Fruit fly (Drosophila melanogaster) whole organism, embryonic: ENCODE data around the gene CG43407.

Experiments used
- Atf3 ChIP-seq: fragments of 200-800 bp; sonication (Bioruptor generic); optimal IDR thresholded peaks from 3 replicates; lab custom pipeline; 2016; ENCODE audit warnings: missing biosample characterization, missing genetic modification characterization
- Bdp1 ChIP-seq: fragments of 200-800 bp; sonication (Bioruptor generic); optimal IDR thresholded peaks from 3 replicates; lab custom pipeline; 2016; ENCODE audit warnings: missing biosample characterization, missing genetic modification characterization
- CG10321 ChIP-seq: fragments of 200-800 bp; sonication (Bioruptor generic); IDR thresholded peaks from 2 replicates; pipeline ENCODE4 v1.3.6; 2022; ENCODE audit warnings: missing biosample characterization, missing genetic modification characterization
- CG10979 ChIP-seq: fragments of 200-800 bp; sonication (Bioruptor generic); optimal IDR thresholded peaks from 2 replicates; lab custom pipeline; 2018; ENCODE audit warnings: missing biosample characterization, mild to moderate bottlenecking, missing genetic modification characterization, moderate library complexity
- CG12942 ChIP-seq: fragments of 200-800 bp; sonication (Bioruptor generic); optimal IDR thresholded peaks from 3 replicates; lab custom pipeline; 2016; ENCODE audit warnings: missing biosample characterization, missing genetic modification characterization
- CG13123 ChIP-seq: fragments of 200-800 bp; sonication (Bioruptor generic); optimal IDR thresholded peaks from 2 replicates; lab custom pipeline; 2016; ENCODE audit warnings: missing biosample characterization, missing genetic modification characterization
- CG13424 ChIP-seq: fragments of 200-800 bp; sonication (Bioruptor generic); optimal IDR thresholded peaks from 2 replicates; lab custom pipeline; 2019; ENCODE audit warnings: missing biosample characterization, mild to moderate bottlenecking, missing genetic modification characterization, moderate library complexity
- CG17186 ChIP-seq: fragments of 200-800 bp; sonication (Bioruptor generic); optimal IDR thresholded peaks from 3 replicates; lab custom pipeline; 2017; ENCODE audit warnings: missing biosample characterization, missing genetic modification reagents, missing genetic modification characterization
- CG18599 ChIP-seq: fragments of 200-800 bp; sonication (Bioruptor generic); optimal IDR thresholded peaks from 3 replicates; lab custom pipeline; 2017; ENCODE audit warnings: missing biosample characterization, missing genetic modification characterization, mild to moderate bottlenecking, moderate library complexity, missing genetic modification reagents
- CG2116 ChIP-seq: fragments of 200-800 bp; sonication (Bioruptor generic); optimal IDR thresholded peaks from 3 replicates; lab custom pipeline; 2018; ENCODE audit warnings: missing biosample characterization, mild to moderate bottlenecking, missing genetic modification characterization
- CG2199 ChIP-seq: fragments of 200-800 bp; sonication (Bioruptor generic); IDR thresholded peaks from 3 replicates; pipeline ENCODE4 v1.3.6; 2022; ENCODE audit warnings: missing biosample characterization, missing genetic modification characterization
- CG3281 ChIP-seq: fragments of 200-800 bp; sonication (Bioruptor generic); optimal IDR thresholded peaks from 3 replicates; lab custom pipeline; 2017; ENCODE audit warnings: missing biosample characterization, mild to moderate bottlenecking, missing genetic modification characterization
- CG3407 ChIP-seq: fragments of 200-800 bp; sonication (Bioruptor generic); optimal IDR thresholded peaks from 2 replicates; lab custom pipeline; 2018; ENCODE audit warnings: missing biosample characterization, mild to moderate bottlenecking, missing genetic modification characterization
- CG3726 ChIP-seq: fragments of 200-800 bp; sonication (Bioruptor generic); IDR thresholded peaks from 3 replicates; pipeline ENCODE4, ENCODE4 v1.3.6; 2022; ENCODE audit warnings: missing biosample characterization, missing genetic modification characterization
- CG4707 ChIP-seq: fragments of 200-800 bp; sonication (Bioruptor generic); optimal IDR thresholded peaks from 2 replicates; lab custom pipeline; 2018; ENCODE audit warnings: missing biosample characterization, mild to moderate bottlenecking, missing genetic modification characterization, moderate library complexity
- CG6175 ChIP-seq: fragments of 200-800 bp; sonication (Bioruptor generic); IDR thresholded peaks from 3 replicates; pipeline ENCODE4 v1.3.6; 2022; ENCODE audit warnings: missing biosample characterization, missing genetic modification characterization
- CG6791 ChIP-seq: fragments of 200-800 bp; sonication (Bioruptor generic); IDR thresholded peaks from 3 replicates; pipeline ENCODE4 v1.3.6; 2022; ENCODE audit warnings: missing biosample characterization, missing genetic modification characterization; ENCODE audit not compliant: partially characterized antibody
- CG7556 ChIP-seq: fragments of 200-800 bp; sonication (Bioruptor generic); optimal IDR thresholded peaks from 2 replicates; lab custom pipeline; 2017; ENCODE audit warnings: missing biosample characterization, mild to moderate bottlenecking, missing genetic modification characterization
- CG8359 ChIP-seq: fragments of 200-800 bp; sonication (Bioruptor generic); optimal IDR thresholded peaks from 2 replicates; lab custom pipeline; 2017; ENCODE audit warnings: missing biosample characterization, mild to moderate bottlenecking, missing genetic modification characterization, borderline replicate concordance
- CG9215 ChIP-seq: fragments of 200-800 bp; sonication (Bioruptor generic); IDR thresholded peaks from 2 replicates; pipeline ENCODE4 v1.3.6; 2022; ENCODE audit warnings: missing biosample characterization, missing genetic modification characterization
- CG9609 ChIP-seq: fragments of 200-800 bp; sonication (Bioruptor generic); optimal IDR thresholded peaks from 3 replicates; lab custom pipeline; 2016; ENCODE audit warnings: missing biosample characterization, missing genetic modification characterization
- CG9817 ChIP-seq: fragments of 200-800 bp; sonication (Bioruptor generic); optimal IDR thresholded peaks from 2 replicates; lab custom pipeline; 2018; ENCODE audit warnings: missing biosample characterization, mild to moderate bottlenecking, missing genetic modification characterization, moderate library complexity
- Dek ChIP-seq: fragments of 200-800 bp; sonication (Bioruptor generic); optimal IDR thresholded peaks from 3 replicates; lab custom pipeline; 2019; ENCODE audit warnings: missing biosample characterization, mild to moderate bottlenecking, missing genetic modification characterization, moderate library complexity
- Dfd ChIP-seq, 2 experiments: fragments of >200 bp; optimal IDR thresholded peaks; 2 replicates each; lab custom pipeline; 2017; ENCODE audit warnings: missing biosample characterization in 2 of 2, missing genetic modification characterization in 2 of 2
- Dp ChIP-seq: fragments of 200-800 bp; sonication (Bioruptor generic); optimal IDR thresholded peaks from 2 replicates; lab custom pipeline; 2018; ENCODE audit warnings: missing biosample characterization, mild to moderate bottlenecking, missing genetic modification characterization, moderate library complexity
- E2f1 ChIP-seq: fragments of 200-800 bp; sonication (Bioruptor generic); IDR thresholded peaks from 2 replicates; pipeline ENCODE4 v1.3.6; 2022; ENCODE audit warnings: missing biosample characterization, missing genetic modification characterization
- Ets97D ChIP-seq: fragments of 200-800 bp; sonication (Bioruptor generic); optimal IDR thresholded peaks from 3 replicates; lab custom pipeline; 2016; ENCODE audit warnings: missing biosample characterization, missing genetic modification characterization
- Fer2 ChIP-seq: fragments of 200-800 bp; sonication (Bioruptor generic); optimal IDR thresholded peaks from 2 replicates; lab custom pipeline; 2018; ENCODE audit warnings: missing biosample characterization, mild to moderate bottlenecking, missing genetic modification characterization, moderate library complexity
- HLH4C ChIP-seq: fragments of 200-800 bp; sonication (Bioruptor generic); IDR thresholded peaks from 3 replicates; pipeline ENCODE4 v1.3.6; 2022; ENCODE audit warnings: missing biosample characterization, missing genetic modification characterization; ENCODE audit not compliant: partially characterized antibody
- HLH54F ChIP-seq: fragments of 200-800 bp; sonication (Bioruptor generic); optimal IDR thresholded peaks from 3 replicates; lab custom pipeline; 2016; ENCODE audit warnings: missing biosample characterization, missing genetic modification characterization
- Hr3 ChIP-seq: fragments of 200-800 bp; sonication (Bioruptor generic); optimal IDR thresholded peaks from 3 replicates; lab custom pipeline; 2016; ENCODE audit warnings: missing biosample characterization, missing genetic modification characterization
- YL-1 ChIP-seq: fragments of 200-800 bp; sonication (Bioruptor generic); optimal IDR thresholded peaks from 3 replicates; lab custom pipeline; 2017; ENCODE audit warnings: missing biosample characterization, mild to moderate bottlenecking, missing genetic modification characterization
- al ChIP-seq: fragments of 200-800 bp; sonication (Bioruptor generic); IDR thresholded peaks from 2 replicates; pipeline ENCODE4 v1.3.6; 2022; ENCODE audit warnings: missing biosample characterization, missing genetic modification characterization
- bcd ChIP-seq: fragments of 200-800 bp; sonication (Bioruptor generic); optimal IDR thresholded peaks from 2 replicates; lab custom pipeline; 2017; ENCODE audit warnings: missing biosample characterization, mild to moderate bottlenecking, missing genetic modification characterization
- cg ChIP-seq: fragments of 200-800 bp; sonication (Bioruptor generic); optimal IDR thresholded peaks from 3 replicates; lab custom pipeline; 2019; ENCODE audit warnings: missing biosample characterization, mild to moderate bottlenecking, missing genetic modification characterization, moderate library complexity
- corto ChIP-seq: fragments of 200-800 bp; sonication (Bioruptor generic); optimal IDR thresholded peaks from 2 replicates; lab custom pipeline; 2016; ENCODE audit warnings: missing biosample characterization, mild to moderate bottlenecking, missing genetic modification characterization, moderate library complexity
- dati ChIP-seq: fragments of 200-800 bp; sonication (Bioruptor generic); IDR thresholded peaks from 2 replicates; pipeline ENCODE4 v1.3.6; 2022; ENCODE audit warnings: missing biosample characterization, missing genetic modification characterization
- eve ChIP-seq, 2 experiments: fragments of >200 bp; optimal IDR thresholded peaks; 2 replicates each; lab custom pipeline; 2017; ENCODE audit warnings: missing biosample characterization in 2 of 2, missing genetic modification characterization in 2 of 2
- eyg ChIP-seq: fragments of 200-800 bp; sonication (Bioruptor generic); optimal IDR thresholded peaks from 3 replicates; lab custom pipeline; 2016; ENCODE audit warnings: missing biosample characterization, missing genetic modification characterization
- fd96Cb ChIP-seq: fragments of 200-800 bp; sonication (Bioruptor generic); optimal IDR thresholded peaks from 2 replicates; lab custom pipeline; 2018; ENCODE audit warnings: missing biosample characterization, mild to moderate bottlenecking, missing genetic modification characterization, moderate library complexity
- hbn ChIP-seq: fragments of 200-800 bp; sonication (Bioruptor generic); IDR thresholded peaks from 2 replicates; pipeline ENCODE4 v1.3.6; 2022; ENCODE audit warnings: missing biosample characterization, missing genetic modification characterization; ENCODE audit not compliant: partially characterized antibody
- kni ChIP-seq: fragments of 200-800 bp; sonication (Bioruptor generic); optimal IDR thresholded peaks from 3 replicates; lab custom pipeline; 2017; ENCODE audit warnings: mild to moderate bottlenecking, missing biosample characterization, missing genetic modification reagents, missing genetic modification characterization
- lilli ChIP-seq: fragments of 200-800 bp; sonication (Bioruptor generic); optimal IDR thresholded peaks from 3 replicates; lab custom pipeline; 2016; ENCODE audit warnings: missing biosample characterization, missing genetic modification characterization
- salm ChIP-seq: fragments of 200-800 bp; sonication (Bioruptor generic); optimal IDR thresholded peaks from 2 replicates; lab custom pipeline; 2018; ENCODE audit warnings: missing biosample characterization, mild to moderate bottlenecking, missing genetic modification characterization
- so ChIP-seq: fragments of 200-800 bp; sonication (Bioruptor generic); IDR thresholded peaks from 3 replicates; pipeline ENCODE4 v1.3.6; 2022; ENCODE audit warnings: missing biosample characterization, missing genetic modification characterization
- stwl ChIP-seq: fragments of 200-800 bp; sonication (Bioruptor generic); optimal IDR thresholded peaks from 3 replicates; lab custom pipeline; 2018; ENCODE audit warnings: missing biosample characterization, mild to moderate bottlenecking, missing genetic modification characterization, moderate library complexity
- tgo ChIP-seq: fragments of 200-800 bp; sonication (Bioruptor generic); IDR thresholded peaks from 3 replicates; pipeline ENCODE4 v1.3.6; 2022; ENCODE audit warnings: missing biosample characterization, missing genetic modification characterization
- tin ChIP-seq: fragments of 200-800 bp; sonication (Bioruptor generic); optimal IDR thresholded peaks from 3 replicates; lab custom pipeline; 2016; ENCODE audit warnings: missing biosample characterization, missing genetic modification characterization
- tll ChIP-seq, 2 experiments: fragments of 200-800 bp in 1 of 2; fragments of >200 bp in 1 of 2; sonication (Bioruptor generic) in 1 of 2; optimal IDR thresholded peaks; 2 replicates each; lab custom pipeline; 2017 to 2019; ENCODE audit warnings: missing biosample characterization in 2 of 2, missing genetic modification characterization in 2 of 2, mild to moderate bottlenecking in 1 of 2, moderate library complexity in 1 of 2

Gene CG43407

DNA sequence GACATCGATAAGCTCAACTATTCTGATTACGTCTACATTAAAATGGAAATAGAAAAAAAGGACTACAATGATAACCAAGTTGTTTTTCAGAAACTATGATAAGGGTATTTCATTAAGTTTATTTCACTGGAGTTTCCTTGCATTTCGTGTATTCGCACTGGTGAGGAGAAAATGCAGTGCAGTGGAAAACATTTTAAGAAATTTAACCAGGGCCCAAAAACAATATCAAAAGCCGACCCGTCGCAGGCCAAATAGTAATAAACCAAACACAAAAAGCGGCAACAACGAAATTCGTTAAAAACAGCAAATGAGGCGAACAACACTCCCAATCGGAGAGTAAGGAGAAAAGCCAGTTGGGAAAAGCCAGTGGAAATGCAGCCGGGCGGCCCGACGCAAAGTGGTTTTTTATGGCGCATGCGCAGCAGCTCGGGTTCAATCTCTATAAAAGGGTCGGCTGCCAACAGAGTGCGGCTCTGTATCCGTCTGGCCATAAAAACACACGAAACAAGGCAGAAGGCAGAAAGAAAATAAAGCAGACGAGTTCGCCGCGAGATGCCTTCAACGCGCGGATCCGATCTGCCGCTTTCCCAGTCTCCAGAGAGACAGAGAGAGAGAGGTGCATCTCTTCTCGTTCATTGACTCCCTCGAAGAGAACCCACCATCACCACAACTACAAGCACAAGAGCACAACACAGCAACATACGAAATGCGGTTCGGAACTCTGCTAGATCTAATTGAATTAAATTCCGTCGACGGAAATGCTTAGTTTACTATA is 27.9 kb upstream of the CG43407 start:
- TF ChIP-seq CG8359 (GFP tag; lab: Kevin White, UChicago) (peak; percentile 13), CG18599 (GFP tag; lab: Kevin White, UChicago) (no peak), Fer2 (tag; lab: Kevin White, UChicago) (no peak), CG17186 (GFP tag; lab: Kevin White, UChicago) (no peak), Dp (no peak), CG10979 (tag; lab: Kevin White, UChicago) (no peak), hbn (GFP tag; lab: Robert Waterston, UW) (0 out of 2 replicates have a peak, but pooled peaks have one; percentile 22), CG2116 (GFP tag; lab: Kevin White, UChicago) (no peak), YL-1 (GFP tag; lab: Kevin White, UChicago) (no peak), tgo (GFP tag; lab: Robert Waterston, UW) (no peak), CG6791 (GFP tag; lab: Robert Waterston, UW) (peak; percentile 47; the same call in 1 of the 3 replicates), Dek (tag; lab: Kevin White, UChicago) (no peak), eve (GFP tag; optimal IDR thresholded peaks at IDR 0.05; lab: Kevin White, UChicago) (no peak), CG12942 (GFP tag; lab: Kevin White, UChicago) (no peak), corto (GFP tag; lab: Kevin White, UChicago) (no peak), eyg (GFP tag; lab: Kevin White, UChicago) (no peak), Dfd (GFP tag; optimal IDR thresholded peaks at IDR 0.05; lab: Kevin White, UChicago) (no peak), CG3726 (no peak), HLH4C (no peak), E2f1 (GFP tag; lab: Robert Waterston, UW) (no peak), Hr3 (GFP tag; lab: Kevin White, UChicago) (no peak), salm (tag; lab: Kevin White, UChicago) (no peak), CG13424 (tag; lab: Kevin White, UChicago) (no peak), CG3281 (GFP tag; lab: Kevin White, UChicago) (no peak), CG9215 (GFP tag; lab: Robert Waterston, UW) (no peak), stwl (tag; lab: Kevin White, UChicago) (peak; percentile 32), CG9609 (no peak), al (GFP tag; lab: Robert Waterston, UW) (no peak), bcd (GFP tag; lab: Kevin White, UChicago) (no peak), kni (GFP tag; lab: Kevin White, UChicago) (peak; percentile 36), tin (GFP tag; lab: Kevin White, UChicago) (no peak), tll (GFP tag; optimal IDR thresholded peaks at IDR 0.05; lab: Kevin White, UChicago) (peak in 1 of 2 experiments; percentile 50), CG7556 (no peak), CG10321 (GFP tag; lab: Robert Waterston, UW) (no peak), Ets97D (GFP tag; lab: Kevin White, UChicago) (no peak), CG13123 (no peak), CG9817 (tag; lab: Kevin White, UChicago) (no peak), cg (GFP tag; lab: Kevin White, UChicago) (peak; percentile 73), HLH54F (no peak), Bdp1 (no peak), so (GFP tag; lab: Robert Waterston, UW) (no peak), lilli (GFP tag; lab: Kevin White, UChicago) (no peak), Atf3 (GFP tag; lab: Kevin White, UChicago) (no peak), CG4707 (no peak), CG3407 (no peak), CG6175 (no peak), fd96Cb (tag; lab: Kevin White, UChicago) (no peak), CG2199 (GFP tag; lab: Robert Waterston, UW) (0 out of 3 replicates have a peak, but pooled peaks have one; percentile 78), dati (GFP tag; lab: Robert Waterston, UW) (no peak)
